Worm (Caenorhabditis elegans) whole organism, L2 larva: Measurements from ENCODE around the gene lron-2.

Experiments used
- C34F6.9 ChIP-seq: fragments of 150-350 bp; optimal IDR thresholded peaks from 2 replicates; lab custom pipeline; 2014; ENCODE audit warnings: missing biosample characterization, missing genetic modification characterization
- F13H6.1 ChIP-seq: sonication (generic microtip); optimal IDR thresholded peaks from 2 replicates; lab custom pipeline; 2016; ENCODE audit warnings: missing genetic modification characterization, missing compliant biosample characterization
- ZK546.5 ChIP-seq: sonication (generic microtip); optimal IDR thresholded peaks from 2 replicates; lab custom pipeline; 2017; ENCODE audit warnings: missing biosample characterization, missing genetic modification characterization
- blmp-1 ChIP-seq: sonication (generic microtip); optimal IDR thresholded peaks from 2 replicates; lab custom pipeline; 2017; ENCODE audit warnings: missing genetic modification characterization, mild to moderate bottlenecking, missing compliant biosample characterization, antibody characterized with exemption, moderate library complexity; ENCODE audit not compliant: insufficient read depth
- ceh-16 ChIP-seq: fragments of 150-350 bp; optimal IDR thresholded peaks from 2 replicates; lab custom pipeline; 2014; ENCODE audit warnings: missing biosample characterization, missing genetic modification characterization
- crh-2 ChIP-seq: sonication (generic microtip); optimal IDR thresholded peaks from 2 replicates; lab custom pipeline; 2017; ENCODE audit warnings: missing biosample characterization, missing genetic modification characterization
- dmd-4 ChIP-seq: sonication (generic microtip); optimal IDR thresholded peaks from 2 replicates; lab custom pipeline; 2017; ENCODE audit warnings: missing biosample characterization, missing genetic modification characterization
- egl-27 ChIP-seq: sonication (generic microtip); optimal IDR thresholded peaks from 3 replicates; lab custom pipeline; 2017; ENCODE audit warnings: missing biosample characterization, missing genetic modification reagents, missing genetic modification characterization
- elt-1 ChIP-seq: fragments of 150-350 bp; optimal IDR thresholded peaks from 2 replicates; lab custom pipeline; 2014; ENCODE audit warnings: missing biosample characterization, missing genetic modification characterization
- fos-1 ChIP-seq: fragments of 150-350 bp; optimal IDR thresholded peaks from 2 replicates; lab custom pipeline; 2014; ENCODE audit warnings: missing biosample characterization, missing genetic modification characterization
- gmeb-1 ChIP-seq: fragments of 150-350 bp; optimal IDR thresholded peaks from 2 replicates; lab custom pipeline; 2014; ENCODE audit warnings: missing biosample characterization, missing genetic modification characterization
- lin-11 ChIP-seq: fragments of 150-350 bp; sonication (generic microtip); optimal IDR thresholded peaks from 2 replicates; lab custom pipeline; 2014; ENCODE audit warnings: missing biosample characterization, missing genetic modification characterization, inconsistent platforms, mixed read lengths
- lsy-2 ChIP-seq, 2 experiments: fragments of 150-350 bp in 1 of 2; sonication (generic microtip) in 1 of 2; optimal IDR thresholded peaks; 2 replicates each; lab custom pipeline; 2014 to 2017; ENCODE audit warnings: missing biosample characterization in 2 of 2, missing genetic modification characterization in 2 of 2
- mbf-1 ChIP-seq: sonication (generic microtip); optimal IDR thresholded peaks from 2 replicates; lab custom pipeline; 2017; ENCODE audit warnings: missing biosample characterization, missing genetic modification characterization
- mdl-1 ChIP-seq, 2 experiments: fragments of 150-350 bp in 1 of 2; sonication (generic microtip) in 1 of 2; optimal IDR thresholded peaks; 2 replicates each; lab custom pipeline; 2017; ENCODE audit warnings: missing biosample characterization in 2 of 2, missing genetic modification characterization in 2 of 2
- nhr-10 ChIP-seq: sonication (generic microtip); optimal IDR thresholded peaks from 2 replicates; lab custom pipeline; 2017; ENCODE audit warnings: missing biosample characterization, missing genetic modification characterization
- nhr-11 ChIP-seq: fragments of 150-350 bp; optimal IDR thresholded peaks from 2 replicates; lab custom pipeline; 2014; ENCODE audit warnings: missing biosample characterization, missing genetic modification characterization
- nhr-12 ChIP-seq: fragments of 150-350 bp; optimal IDR thresholded peaks from 2 replicates; lab custom pipeline; 2014; ENCODE audit warnings: missing biosample characterization, missing genetic modification characterization
- nhr-129 ChIP-seq: fragments of 150-350 bp; optimal IDR thresholded peaks from 2 replicates; lab custom pipeline; 2014; ENCODE audit warnings: missing biosample characterization, missing genetic modification characterization
- nhr-23 ChIP-seq: fragments of 150-350 bp; optimal IDR thresholded peaks from 2 replicates; lab custom pipeline; 2014; ENCODE audit warnings: missing biosample characterization, missing genetic modification reagents, missing genetic modification characterization
- nhr-237 ChIP-seq: fragments of 150-350 bp; optimal IDR thresholded peaks from 2 replicates; lab custom pipeline; 2014; ENCODE audit warnings: missing biosample characterization, missing genetic modification characterization
- nhr-25 ChIP-seq: fragments of 150-350 bp; sonication (generic microtip); optimal IDR thresholded peaks from 3 replicates; lab custom pipeline; 2014; ENCODE audit warnings: missing biosample characterization, missing genetic modification characterization
- nhr-6 ChIP-seq: fragments of 150-350 bp; optimal IDR thresholded peaks from 2 replicates; lab custom pipeline; 2014; ENCODE audit warnings: missing biosample characterization, missing genetic modification characterization
- nhr-77 ChIP-seq: fragments of 150-350 bp; optimal IDR thresholded peaks from 2 replicates; lab custom pipeline; 2014; ENCODE audit warnings: missing biosample characterization, missing genetic modification characterization
- skn-1 ChIP-seq: sonication (generic microtip); optimal IDR thresholded peaks from 2 replicates; lab custom pipeline; 2017; ENCODE audit warnings: missing biosample characterization, missing genetic modification characterization
- sma-3 ChIP-seq: sonication (generic microtip); optimal IDR thresholded peaks from 2 replicates; lab custom pipeline; 2016; ENCODE audit warnings: missing genetic modification reagents, missing genetic modification characterization, missing compliant biosample characterization
- sma-9 ChIP-seq, 2 experiments: fragments of 150-350 bp in 1 of 2; sonication (generic microtip) in 1 of 2; optimal IDR thresholded peaks; 2 replicates each; lab custom pipeline; 2014 to 2016; ENCODE audit warnings: missing genetic modification characterization in 2 of 2, mild to moderate bottlenecking in 1 of 2, missing biosample characterization in 1 of 2, missing compliant biosample characterization in 1 of 2, missing genetic modification reagents in 1 of 2, moderate library complexity in 1 of 2
- unc-39 ChIP-seq: fragments of 150-350 bp; optimal IDR thresholded peaks from 2 replicates; lab custom pipeline; 2014; ENCODE audit warnings: missing biosample characterization, missing genetic modification characterization
- unc-55 ChIP-seq: fragments of 150-350 bp; sonication (generic microtip); optimal IDR thresholded peaks from 3 replicates; lab custom pipeline; 2014; ENCODE audit warnings: missing biosample characterization, missing genetic modification reagents, missing genetic modification characterization
- unc-62 ChIP-seq: fragments of 150-350 bp; optimal IDR thresholded peaks from 2 replicates; lab custom pipeline; 2014; ENCODE audit warnings: missing biosample characterization, missing genetic modification reagents, missing genetic modification characterization
- ztf-1 ChIP-seq: fragments of 200-800 bp; sonication (Bioruptor generic); conservative IDR thresholded peaks from 2 replicates; pipeline ENCODE4 v1.3.6; 2022; ENCODE audit warnings: missing genetic modification characterization, missing compliant biosample characterization
- ztf-4 ChIP-seq: fragments of 150-350 bp; optimal IDR thresholded peaks from 2 replicates; lab custom pipeline; 2014; ENCODE audit warnings: missing biosample characterization, missing genetic modification characterization

Gene lron-2

ce11 chrV:9254012-9254696 lies 33.2 kb downstream of the lron-2 start, which contains the start of gene F07C3.9:
Gene F07C3.9 (minus strand): TSS chrV:9254646.
- peak; percentile 51 for TF ChIP-seq fos-1
- no peak for TF ChIP-seq mbf-1 (tag; lab: Kevin White, UChicago)
- TF ChIP-seq sma-9 (GFP tag; optimal IDR thresholded peaks at IDR 0.05; lab: Kevin White, UChicago): peak; percentile 16
- TF ChIP-seq sma-9 (tag; optimal IDR thresholded peaks at IDR 0.05; lab: Kevin White, UChicago): no peak

- TF ChIP-seq ztf-1 (GFP tag; lab: Robert Waterston, UW): no peak
- TF ChIP-seq ztf-4 (tag; lab: Kevin White, UChicago): no peak
- TF ChIP-seq unc-55: no peak
- no peak for TF ChIP-seq dmd-4
- TF ChIP-seq ceh-16 (tag; lab: Kevin White, UChicago): no peak
- no peak for TF ChIP-seq egl-27 (tag; lab: Kevin White, UChicago)
- no peak for TF ChIP-seq nhr-11
- no peak for TF ChIP-seq sma-3 (GFP tag; lab: Kevin White, UChicago)
- TF ChIP-seq fos-1: no peak
These were observed 37.4 kb downstream of the lron-2 start, which contains the start of gene ptd-2 for ce11 chrV:9249932-9250331. Gene ptd-2 (plus strand): TSS chrV:9250232.

DNA sequence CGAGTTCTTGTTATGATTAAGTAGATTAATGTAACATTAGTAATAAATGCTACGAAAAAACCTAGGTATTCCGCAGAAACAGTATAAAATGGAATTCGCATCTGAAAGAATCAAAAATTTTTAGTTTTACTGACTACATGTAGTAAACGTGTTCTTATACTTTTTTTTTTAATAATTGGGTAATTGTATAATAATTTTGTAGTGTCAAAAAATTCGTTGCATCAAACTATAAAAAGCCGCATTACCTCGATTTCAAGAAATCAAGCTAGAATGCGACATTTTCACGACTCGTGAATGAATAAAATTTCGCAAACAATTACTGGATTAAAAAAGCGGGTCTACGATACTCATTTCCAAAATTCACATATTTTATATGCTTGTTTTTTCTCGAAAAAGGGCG lies 38.2 kb downstream of the lron-2 start, which contains the start of gene str-94:
str-94 (minus strand) TSS at position 101 of the 400 bp plus-strand sequence.
- TF ChIP-seq F13H6.1 (no peak), mbf-1 (tag; lab: Kevin White, UChicago) (no peak), unc-39 (tag; lab: Kevin White, UChicago) (no peak), elt-1 (tag; lab: Kevin White, UChicago) (no peak), unc-55 (no peak), lin-11 (no peak), crh-2 (tag; lab: Kevin White, UChicago) (no peak), gmeb-1 (tag; lab: Kevin White, UChicago) (no peak), ZK546.5 (tag; lab: Kevin White, UChicago) (no peak), nhr-10 (tag; lab: Kevin White, UChicago) (no peak)

DNA sequence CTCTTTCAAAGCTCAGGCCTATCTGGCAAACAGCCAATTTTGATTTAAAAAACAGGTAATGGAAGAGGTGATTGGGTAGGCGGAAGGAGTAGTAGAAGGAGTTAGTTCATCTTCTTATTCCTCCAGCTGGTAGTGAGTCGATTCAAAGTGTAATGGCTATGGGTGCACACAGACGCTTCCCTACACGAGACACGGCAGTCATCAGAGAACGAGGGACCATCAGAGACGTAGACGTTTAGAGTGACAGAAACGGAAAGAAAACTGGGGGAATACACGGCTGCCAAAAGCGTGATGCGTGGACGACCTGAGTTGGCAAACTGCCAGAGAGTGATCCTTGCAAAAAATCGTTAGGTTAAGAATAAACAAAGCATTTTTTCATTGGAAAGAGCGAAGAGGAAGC lies 39.9 kb downstream of the lron-2 start:
- peak; percentile 34 for TF ChIP-seq F13H6.1
- TF ChIP-seq egl-27 (tag; lab: Kevin White, UChicago): no peak
- no peak for TF ChIP-seq nhr-25 (tag; lab: Kevin White, UChicago)
- TF ChIP-seq unc-55: peak; percentile 60
- peak; percentile 53 for TF ChIP-seq C34F6.9 (tag; lab: Kevin White, UChicago)
- peak; percentile 75 for TF ChIP-seq nhr-129 (tag; lab: Kevin White, UChicago)
- peak in 1 of 2 experiments; percentile 30 for TF ChIP-seq lsy-2 (tag; optimal IDR thresholded peaks at IDR 0.05; lab: Kevin White, UChicago)
- TF ChIP-seq sma-9 (GFP tag; optimal IDR thresholded peaks at IDR 0.05; lab: Kevin White, UChicago): peak; percentile 74
- no peak for TF ChIP-seq sma-9 (tag; optimal IDR thresholded peaks at IDR 0.05; lab: Kevin White, UChicago)
- TF ChIP-seq mdl-1 (tag; optimal IDR thresholded peaks at IDR 0.05; lab: Kevin White, UChicago): peak in 1 of 2 experiments; percentile 25
- no peak for TF ChIP-seq nhr-77 (tag; lab: Kevin White, UChicago)

- TF ChIP-seq skn-1 (tag; lab: Kevin White, UChicago) (no peak), nhr-237 (no peak), ztf-1 (GFP tag; lab: Robert Waterston, UW) (no peak), unc-39 (tag; lab: Kevin White, UChicago) (no peak), elt-1 (tag; lab: Kevin White, UChicago) (no peak), egl-27 (tag; lab: Kevin White, UChicago) (no peak), nhr-6 (tag; lab: Kevin White, UChicago) (no peak), nhr-25 (tag; lab: Kevin White, UChicago) (no peak), nhr-12 (tag; lab: Kevin White, UChicago) (no peak), ztf-4 (tag; lab: Kevin White, UChicago) (no peak), unc-62 (no peak), nhr-23 (tag; lab: Kevin White, UChicago) (no peak), blmp-1 (no peak), ZK546.5 (tag; lab: Kevin White, UChicago) (no peak), nhr-10 (tag; lab: Kevin White, UChicago) (no peak)
These were observed 41.1 kb downstream of the lron-2 start, which contains the start of gene aat-2 for ce11 chrV:9246260-9246659. Gene aat-2 (minus strand): TSS chrV:9246360.
